Fruit fly (Drosophila melanogaster) whole organism, embryonic: Measurements from ENCODE around the gene CG18749.

Source experiments
- Atf3 ChIP-seq: fragments of 200-800 bp; sonication (Bioruptor generic); optimal IDR thresholded peaks from 3 replicates; lab custom pipeline; 2016; ENCODE audit warnings: missing biosample characterization, missing genetic modification characterization
- BEAF-32 ChIP-seq: fragments of 200-800 bp; sonication (Bioruptor generic); optimal IDR thresholded peaks from 3 replicates; lab custom pipeline; 2017; ENCODE audit warnings: missing biosample characterization, missing genetic modification characterization, mild to moderate bottlenecking, moderate library complexity, missing genetic modification reagents
- Bgb ChIP-seq: fragments of 200-800 bp; sonication (Bioruptor generic); IDR thresholded peaks from 2 replicates; pipeline ENCODE4 v1.3.6; 2022; ENCODE audit warnings: missing biosample characterization, missing genetic modification characterization; ENCODE audit not compliant: partially characterized antibody
- CG10321 ChIP-seq: fragments of 200-800 bp; sonication (Bioruptor generic); IDR thresholded peaks from 2 replicates; pipeline ENCODE4 v1.3.6; 2022; ENCODE audit warnings: missing biosample characterization, missing genetic modification characterization
- CG10654 ChIP-seq: fragments of 200-800 bp; sonication (Bioruptor generic); optimal IDR thresholded peaks from 2 replicates; lab custom pipeline; 2016; ENCODE audit warnings: missing biosample characterization, missing genetic modification characterization
- CG11695 ChIP-seq: fragments of 200-800 bp; sonication (Bioruptor generic); IDR thresholded peaks from 3 replicates; pipeline ENCODE4 v1.3.6; 2022; ENCODE audit warnings: missing biosample characterization, missing genetic modification characterization
- CG12659 ChIP-seq: fragments of 200-800 bp; sonication (Bioruptor generic); optimal IDR thresholded peaks from 3 replicates; lab custom pipeline; 2017; ENCODE audit warnings: mild to moderate bottlenecking, missing biosample characterization, missing genetic modification reagents, missing genetic modification characterization
- CG13296 ChIP-seq: fragments of 200-800 bp; sonication (Bioruptor generic); optimal IDR thresholded peaks from 3 replicates; lab custom pipeline; 2018; ENCODE audit warnings: missing biosample characterization, mild to moderate bottlenecking, missing genetic modification characterization
- CG14667 ChIP-seq: fragments of 200-800 bp; sonication (Bioruptor generic); IDR thresholded peaks from 2 replicates; pipeline ENCODE4 v1.3.6; 2022; ENCODE audit warnings: missing biosample characterization, missing genetic modification characterization
- CG15073 ChIP-seq: fragments of 200-800 bp; sonication (Bioruptor generic); optimal IDR thresholded peaks from 2 replicates; lab custom pipeline; 2016; ENCODE audit warnings: missing biosample characterization, missing genetic modification characterization
- CG15514 ChIP-seq: fragments of 200-800 bp; sonication (Bioruptor generic); optimal IDR thresholded peaks from 3 replicates; lab custom pipeline; 2017; ENCODE audit warnings: missing biosample characterization, missing genetic modification characterization, mild to moderate bottlenecking, moderate library complexity, missing genetic modification reagents
- CG1602 ChIP-seq: fragments of 200-800 bp; sonication (Bioruptor generic); optimal IDR thresholded peaks from 3 replicates; lab custom pipeline; 2016; ENCODE audit warnings: missing biosample characterization, missing genetic modification characterization
- CG1603 ChIP-seq: fragments of 200-800 bp; sonication (Bioruptor generic); optimal IDR thresholded peaks from 2 replicates; lab custom pipeline; 2019; ENCODE audit warnings: missing biosample characterization, mild to moderate bottlenecking, missing genetic modification characterization, moderate library complexity
- CG18764 ChIP-seq: fragments of 200-800 bp; sonication (Bioruptor generic); optimal IDR thresholded peaks from 3 replicates; lab custom pipeline; 2016; ENCODE audit warnings: missing biosample characterization, missing genetic modification characterization
- CG2889 ChIP-seq: fragments of 200-800 bp; sonication (Bioruptor generic); IDR thresholded peaks from 3 replicates; pipeline ENCODE4 v1.3.6; 2022; ENCODE audit warnings: missing biosample characterization, missing genetic modification characterization
- CG30431 ChIP-seq: fragments of 200-800 bp; sonication (Bioruptor generic); optimal IDR thresholded peaks from 2 replicates; lab custom pipeline; 2017; ENCODE audit warnings: missing biosample characterization, missing genetic modification characterization
- CG31441 ChIP-seq: fragments of 200-800 bp; sonication (Bioruptor generic); IDR thresholded peaks from 2 replicates; pipeline ENCODE4 v1.3.6; 2022; ENCODE audit warnings: missing biosample characterization, missing genetic modification characterization
- CG3163 ChIP-seq: fragments of 200-800 bp; sonication (Bioruptor generic); optimal IDR thresholded peaks from 3 replicates; lab custom pipeline; 2016; ENCODE audit warnings: missing biosample characterization, missing genetic modification characterization
- CG34224 ChIP-seq: fragments of 200-800 bp; sonication (Bioruptor generic); IDR thresholded peaks from 3 replicates; pipeline ENCODE4 v1.3.6; 2022; ENCODE audit warnings: missing biosample characterization, missing genetic modification characterization; ENCODE audit not compliant: partially characterized antibody
- CG5953 ChIP-seq: fragments of 200-800 bp; sonication (Bioruptor generic); IDR thresholded peaks from 2 replicates; pipeline ENCODE4 v1.3.6; 2022; ENCODE audit warnings: missing biosample characterization, missing genetic modification characterization
- CG7928 ChIP-seq: fragments of 200-800 bp; sonication (Bioruptor generic); optimal IDR thresholded peaks from 2 replicates; lab custom pipeline; 2017; ENCODE audit warnings: missing biosample characterization, mild to moderate bottlenecking, missing genetic modification characterization
- CG8478 ChIP-seq: fragments of >200 bp; optimal IDR thresholded peaks from 2 replicates; lab custom pipeline; 2018
- CG8765 ChIP-seq: fragments of 200-800 bp; sonication (Bioruptor generic); IDR thresholded peaks from 2 replicates; pipeline ENCODE4 v1.3.6; 2022; ENCODE audit warnings: missing biosample characterization, missing genetic modification characterization
- CG9876 ChIP-seq: fragments of 200-800 bp; sonication (Bioruptor generic); optimal IDR thresholded peaks from 2 replicates; lab custom pipeline; 2016; ENCODE audit warnings: missing biosample characterization, missing genetic modification characterization
- Dp ChIP-seq: fragments of 200-800 bp; sonication (Bioruptor generic); optimal IDR thresholded peaks from 2 replicates; lab custom pipeline; 2018; ENCODE audit warnings: missing biosample characterization, mild to moderate bottlenecking, missing genetic modification characterization, moderate library complexity
- Drgx ChIP-seq: fragments of 200-800 bp; sonication (Bioruptor generic); IDR thresholded peaks from 2 replicates; pipeline ENCODE4 v1.3.6; 2022; ENCODE audit warnings: missing biosample characterization, missing genetic modification characterization
- H15 ChIP-seq: fragments of 200-800 bp; sonication (Bioruptor generic); IDR thresholded peaks from 3 replicates; pipeline ENCODE4 v1.3.6; 2022; ENCODE audit warnings: missing biosample characterization, missing genetic modification characterization
- HLH54F ChIP-seq: fragments of 200-800 bp; sonication (Bioruptor generic); optimal IDR thresholded peaks from 3 replicates; lab custom pipeline; 2016; ENCODE audit warnings: missing biosample characterization, missing genetic modification characterization
- HLHmδ ChIP-seq: fragments of 200-800 bp; sonication (Bioruptor generic); optimal IDR thresholded peaks from 2 replicates; lab custom pipeline; 2018; ENCODE audit warnings: missing biosample characterization, mild to moderate bottlenecking, missing genetic modification characterization, moderate library complexity
- HmgZ ChIP-seq: fragments of 200-800 bp; sonication (Bioruptor generic); optimal IDR thresholded peaks from 2 replicates; lab custom pipeline; 2018; ENCODE audit warnings: missing biosample characterization, mild to moderate bottlenecking, missing genetic modification characterization
- Jarid2 ChIP-seq: fragments of 200-800 bp; sonication (Bioruptor generic); optimal IDR thresholded peaks from 3 replicates; lab custom pipeline; 2017; ENCODE audit warnings: mild to moderate bottlenecking, missing biosample characterization, missing genetic modification reagents, missing genetic modification characterization
- Lim3 ChIP-seq: fragments of 200-800 bp; sonication (Bioruptor generic); IDR thresholded peaks from 2 replicates; pipeline ENCODE4 v1.3.6; 2022; ENCODE audit warnings: missing biosample characterization, missing genetic modification characterization
- Mad ChIP-seq: fragments of 200-800 bp; sonication (Bioruptor generic); optimal IDR thresholded peaks from 2 replicates; lab custom pipeline; 2016; ENCODE audit warnings: missing biosample characterization, missing genetic modification characterization
- Ravus ChIP-seq: fragments of 200-800 bp; sonication (Bioruptor generic); IDR thresholded peaks from 2 replicates; pipeline ENCODE4 v1.3.6; 2022; ENCODE audit warnings: missing biosample characterization, missing genetic modification characterization
- Sin3A ChIP-seq: fragments of >200 bp; optimal IDR thresholded peaks from 2 replicates; lab custom pipeline; 2018
- Spps ChIP-seq: fragments of 200-800 bp; sonication (Bioruptor generic); optimal IDR thresholded peaks from 2 replicates; lab custom pipeline; 2018; ENCODE audit warnings: missing biosample characterization, mild to moderate bottlenecking, missing genetic modification characterization
- Ssrp ChIP-seq: fragments of 200-800 bp; sonication (Bioruptor generic); optimal IDR thresholded peaks from 2 replicates; lab custom pipeline; 2018; ENCODE audit warnings: missing biosample characterization, mild to moderate bottlenecking, missing genetic modification characterization, moderate library complexity
- Trl ChIP-seq, 3 experiments: fragments of >200 bp in 2 of 3; fragments of 200-800 bp in 1 of 3; sonication (Bioruptor generic) in 1 of 3; optimal IDR thresholded peaks; 2 replicates in 1 of 3; 3 replicates in 2 of 3; lab custom pipeline; 2016 to 2017; ENCODE audit warnings: missing biosample characterization in 1 of 3, missing genetic modification characterization in 1 of 3
- ap ChIP-seq: fragments of 200-800 bp; sonication (Bioruptor generic); IDR thresholded peaks from 2 replicates; pipeline ENCODE4 v1.3.6; 2022; ENCODE audit warnings: missing biosample characterization, missing genetic modification characterization
- az2 ChIP-seq: fragments of 200-800 bp; sonication (Bioruptor generic); optimal IDR thresholded peaks from 3 replicates; lab custom pipeline; 2016; ENCODE audit warnings: missing biosample characterization, missing genetic modification characterization
- chif ChIP-seq, 2 experiments: fragments of 200-800 bp; sonication (Bioruptor generic); optimal IDR thresholded peaks; 3 replicates each; lab custom pipeline; 2016; ENCODE audit warnings: missing biosample characterization in 2 of 2, missing genetic modification characterization in 2 of 2
- da ChIP-seq: fragments of 200-800 bp; sonication (Bioruptor generic); optimal IDR thresholded peaks from 2 replicates; lab custom pipeline; 2016; ENCODE audit warnings: missing biosample characterization, missing genetic modification characterization
- dan ChIP-seq: fragments of 200-800 bp; sonication (Bioruptor generic); IDR thresholded peaks from 2 replicates; pipeline ENCODE4 v1.3.6; 2022; ENCODE audit warnings: missing biosample characterization, missing genetic modification characterization
- disco-r ChIP-seq: fragments of 200-800 bp; sonication (Bioruptor generic); optimal IDR thresholded peaks from 2 replicates; lab custom pipeline; 2016; ENCODE audit warnings: missing biosample characterization, missing genetic modification characterization
- dmrt99B ChIP-seq: fragments of 200-800 bp; sonication (Bioruptor generic); optimal IDR thresholded peaks from 2 replicates; lab custom pipeline; 2018; ENCODE audit warnings: missing biosample characterization, mild to moderate bottlenecking, missing genetic modification characterization, moderate library complexity
- fd3F ChIP-seq: fragments of 200-800 bp; sonication (Bioruptor generic); optimal IDR thresholded peaks from 2 replicates; lab custom pipeline; 2018; ENCODE audit warnings: missing biosample characterization, mild to moderate bottlenecking, missing genetic modification characterization, moderate library complexity
- ftz-f1 ChIP-seq: fragments of 200-800 bp; sonication (Bioruptor generic); optimal IDR thresholded peaks from 2 replicates; lab custom pipeline; 2016; ENCODE audit warnings: missing biosample characterization, missing genetic modification characterization
- pb ChIP-seq: fragments of 200-800 bp; sonication (Bioruptor generic); optimal IDR thresholded peaks from 3 replicates; lab custom pipeline; 2016; ENCODE audit warnings: missing biosample characterization, missing genetic modification characterization
- slbo ChIP-seq: fragments of 200-800 bp; sonication (Bioruptor generic); IDR thresholded peaks from 2 replicates; pipeline ENCODE4 v1.3.6; 2022; ENCODE audit warnings: missing biosample characterization, missing genetic modification characterization
- wor ChIP-seq: fragments of 200-800 bp; sonication (Bioruptor generic); IDR thresholded peaks from 2 replicates; pipeline ENCODE4 v1.3.6; 2022; ENCODE audit warnings: missing biosample characterization, missing genetic modification characterization

Gene CG18749

dm6 chr3R:8239472-8240301 lies 4.2 kb upstream of the CG18749 start (continued):
- TF ChIP-seq CG11695 (GFP tag; lab: Robert Waterston, UW) (peak; percentile 72), CG13296 (GFP tag; lab: Kevin White, UChicago) (peak; percentile 90), Sin3A (no peak), CG3163 (GFP tag; lab: Kevin White, UChicago) (peak; percentile 30), CG31441 (GFP tag; lab: Robert Waterston, UW) (peak; percentile 93), CG15514 (GFP tag; lab: Kevin White, UChicago) (peak; percentile 98), CG14667 (peak; percentile 41; the same call in 1 of the 2 replicates), Drgx (GFP tag; lab: Robert Waterston, UW) (peak; percentile 73), CG10321 (GFP tag; lab: Robert Waterston, UW) (no peak), CG7928 (GFP tag; lab: Kevin White, UChicago) (peak; percentile 72), Lim3 (GFP tag; lab: Robert Waterston, UW) (no peak), wor (GFP tag; lab: Robert Waterston, UW) (peak; percentile 43; the same call in 1 of the 2 replicates), CG2889 (GFP tag; lab: Robert Waterston, UW) (no peak; the same call in 1 of the 3 replicates), Ssrp (tag; lab: Kevin White, UChicago) (peak; percentile 87), CG9876 (GFP tag; lab: Kevin White, UChicago) (peak; percentile 22), CG12659 (GFP tag; lab: Kevin White, UChicago) (peak; percentile 95), CG5953 (GFP tag; lab: Robert Waterston, UW) (peak; percentile 71), BEAF-32 (GFP tag; lab: Kevin White, UChicago) (peak; percentile 1), slbo (GFP tag; lab: Robert Waterston, UW) (peak; percentile 73), Jarid2 (GFP tag; lab: Kevin White, UChicago) (peak; percentile 73), ftz-f1 (no peak), HmgZ (tag; lab: Kevin White, UChicago) (peak; percentile 48), Dp (GFP tag; lab: Kevin White, UChicago) (no peak), fd3F (GFP tag; lab: Kevin White, UChicago) (peak; percentile 83), Mad (peak; percentile 72), Ravus (GFP tag; lab: Robert Waterston, UW) (no peak), pb (GFP tag; lab: Kevin White, UChicago) (peak; percentile 75), disco-r (peak; percentile 81), Bgb (GFP tag; lab: Robert Waterston, UW) (no peak), HLH54F (GFP tag; lab: Kevin White, UChicago) (peak; percentile 61), CG30431 (GFP tag; lab: Kevin White, UChicago) (peak; percentile 72), CG34224 (no peak), CG8478 (lab: Kevin White, UChicago) (no peak), ap (GFP tag; lab: Robert Waterston, UW) (peak; percentile 60), CG1602 (GFP tag; lab: Kevin White, UChicago) (peak; percentile 79), CG15073 (GFP tag; lab: Kevin White, UChicago) (peak; percentile 54), H15 (GFP tag; lab: Robert Waterston, UW) (peak; percentile 76), dmrt99B (tag; lab: Kevin White, UChicago) (peak; percentile 92), CG1603 (peak; percentile 37), da (GFP tag; lab: Kevin White, UChicago) (no peak), CG18764 (GFP tag; lab: Kevin White, UChicago) (peak; percentile 62), chif (GFP tag; optimal IDR thresholded peaks at IDR 0.05; lab: Kevin White, UChicago) (peak; percentile 73 to 75), CG10654 (peak; percentile 74), dan (GFP tag; lab: Robert Waterston, UW) (no peak), CG8765 (GFP tag; lab: Robert Waterston, UW) (peak; percentile 49; the same call in 1 of the 2 replicates), Spps (tag; lab: Kevin White, UChicago) (peak; percentile 64), HLHmδ (GFP tag; lab: Kevin White, UChicago) (no peak), Atf3 (peak; percentile 53), Trl (optimal IDR thresholded peaks at IDR 0.05; lab: Kevin White, UChicago) (no peak), Trl (GFP tag; optimal IDR thresholded peaks at IDR 0.05; lab: Kevin White, UChicago) (peak; percentile 75), az2 (GFP tag; lab: Kevin White, UChicago) (peak; percentile 91)
